Worm (Caenorhabditis elegans): ENCODE measurements around the gene M01F1.9.

DNA sequence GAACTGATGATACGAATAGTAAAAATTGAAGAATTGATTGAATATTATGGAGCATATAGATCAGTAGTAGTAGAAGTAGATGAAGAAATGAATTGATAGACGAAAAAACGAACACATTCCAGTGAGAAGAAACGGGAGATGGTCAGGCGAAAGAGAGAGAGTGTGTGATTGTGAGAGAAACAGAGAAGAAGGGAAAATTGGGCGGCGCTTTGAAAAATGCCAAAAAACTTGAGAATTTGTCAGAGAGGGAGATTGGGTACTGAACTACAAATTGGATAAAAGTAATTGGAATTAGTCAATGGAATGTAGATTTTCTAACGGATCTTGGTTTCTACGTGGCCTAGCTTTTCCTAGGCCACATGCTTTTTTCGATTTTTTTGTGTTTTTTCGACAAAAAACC lies 10.6 kb downstream of the M01F1.9 start, which contains the start of gene C34C12.7:
- no peak for TF ChIP-seq unc-86 (tag; optimal IDR thresholded peaks at IDR 0.05)
- TF ChIP-seq ceh-34 (tag; optimal IDR thresholded peaks at IDR 0.05), result no peak

Data from whole organism, late embryonic.